Worm (Caenorhabditis elegans) whole organism, L2 larva: ENCODE measurements around the gene mbk-1.

Experiments
- ZK546.5 ChIP-seq: sonication (generic microtip); optimal IDR thresholded peaks from 2 replicates; lab custom pipeline; 2017; ENCODE audit warnings: missing biosample characterization, missing genetic modification characterization
- alr-1 ChIP-seq: fragments of 150-350 bp; optimal IDR thresholded peaks from 2 replicates; lab custom pipeline; 2014; ENCODE audit warnings: missing biosample characterization, missing genetic modification characterization
- dmd-4 ChIP-seq: sonication (generic microtip); optimal IDR thresholded peaks from 2 replicates; lab custom pipeline; 2017; ENCODE audit warnings: missing biosample characterization, missing genetic modification characterization
- elt-1 ChIP-seq: fragments of 150-350 bp; optimal IDR thresholded peaks from 2 replicates; lab custom pipeline; 2014; ENCODE audit warnings: missing biosample characterization, missing genetic modification characterization
- lin-39 ChIP-seq: fragments of 150-350 bp; optimal IDR thresholded peaks from 2 replicates; lab custom pipeline; 2014; ENCODE audit warnings: missing biosample characterization, missing genetic modification reagents, missing genetic modification characterization
- lsy-2 ChIP-seq, 2 experiments: fragments of 150-350 bp in 1 of 2; sonication (generic microtip) in 1 of 2; optimal IDR thresholded peaks; 2 replicates each; lab custom pipeline; 2014 to 2017; ENCODE audit warnings: missing biosample characterization in 2 of 2, missing genetic modification characterization in 2 of 2
- nhr-11 ChIP-seq: fragments of 150-350 bp; optimal IDR thresholded peaks from 2 replicates; lab custom pipeline; 2014; ENCODE audit warnings: missing biosample characterization, missing genetic modification characterization
- nhr-21 ChIP-seq: fragments of 150-350 bp; optimal IDR thresholded peaks from 2 replicates; lab custom pipeline; 2014; ENCODE audit warnings: missing biosample characterization, missing genetic modification characterization
- skn-1 ChIP-seq: sonication (generic microtip); optimal IDR thresholded peaks from 2 replicates; lab custom pipeline; 2017; ENCODE audit warnings: missing biosample characterization, missing genetic modification characterization
- zag-1 ChIP-seq: fragments of 150-350 bp; optimal IDR thresholded peaks from 2 replicates; lab custom pipeline; 2014; ENCODE audit warnings: missing biosample characterization, missing genetic modification characterization
- ztf-4 ChIP-seq: fragments of 150-350 bp; optimal IDR thresholded peaks from 2 replicates; lab custom pipeline; 2014; ENCODE audit warnings: missing biosample characterization, missing genetic modification characterization

DNA sequence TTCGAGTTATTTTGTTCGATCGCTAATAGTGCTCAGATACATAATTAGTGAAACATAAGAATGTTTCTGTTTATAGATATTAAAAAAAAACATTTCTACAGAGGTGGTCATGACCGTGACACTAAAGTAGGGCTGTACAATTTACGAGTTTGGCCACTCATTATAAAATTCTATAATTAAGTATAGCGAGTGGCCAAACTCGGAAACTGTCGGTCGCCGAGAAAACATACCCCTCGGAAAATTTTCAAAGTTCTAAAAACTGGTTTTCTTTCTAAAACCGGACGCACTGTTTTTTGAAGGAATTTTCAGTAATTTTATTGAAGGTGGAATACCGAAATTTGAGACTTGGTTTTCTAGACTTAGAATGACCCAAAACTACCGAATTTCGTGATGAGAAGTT lies 18.6 kb downstream of the mbk-1 start:
- TF ChIP-seq ztf-4 (tag; lab: Kevin White, UChicago) (no peak), zag-1 (no peak), ZK546.5 (tag; lab: Kevin White, UChicago) (no peak), dmd-4 (tag; lab: Kevin White, UChicago) (no peak), lsy-2 (tag; optimal IDR thresholded peaks at IDR 0.05; lab: Kevin White, UChicago) (no peak), nhr-21 (tag; lab: Kevin White, UChicago) (no peak), nhr-11 (tag; lab: Kevin White, UChicago) (no peak), lin-39 (tag; lab: Kevin White, UChicago) (no peak), alr-1 (tag; lab: Kevin White, UChicago) (no peak), elt-1 (tag; lab: Kevin White, UChicago) (no peak), skn-1 (no peak)
